Worm (Caenorhabditis elegans) whole organism, L4 larva: ENCODE data around the gene C34B4.4.

Experiments used
- D1046.2 ChIP-seq: fragments of 200-800 bp; sonication (Bioruptor generic); IDR thresholded peaks from 2 replicates; pipeline ENCODE4 v1.3.6; 2022; ENCODE audit warnings: missing genetic modification characterization, missing compliant biosample characterization
- F10B5.3 ChIP-seq: sonication (generic microtip); optimal IDR thresholded peaks from 2 replicates; lab custom pipeline; 2016; ENCODE audit warnings: mild to moderate bottlenecking, missing genetic modification characterization, missing compliant biosample characterization
- T20F7.1 ChIP-seq: fragments of 200-800 bp; sonication (Bioruptor generic); optimal IDR thresholded peaks from 2 replicates; lab custom pipeline; 2018; ENCODE audit warnings: mild to moderate bottlenecking, missing genetic modification characterization, missing compliant biosample characterization
- T26A8.4 ChIP-seq: fragments of 200-800 bp; sonication (Bioruptor generic); IDR thresholded peaks from 2 replicates; pipeline ENCODE4 v1.3.6; 2022; ENCODE audit warnings: missing genetic modification characterization, missing compliant biosample characterization
- Y105C5A.15 ChIP-seq: fragments of 200-800 bp; sonication (Bioruptor generic); IDR thresholded peaks from 2 replicates; pipeline ENCODE4 v1.3.6; 2022; ENCODE audit warnings: missing genetic modification characterization, missing compliant biosample characterization
- ZK337.2 ChIP-seq: fragments of 200-800 bp; sonication (Bioruptor generic); IDR thresholded peaks from 2 replicates; pipeline ENCODE4 v1.3.6; 2022; ENCODE audit warnings: missing genetic modification reagents, missing genetic modification characterization, missing compliant biosample characterization
- ZK546.5 ChIP-seq, 2 experiments: sonication (generic microtip); optimal IDR thresholded peaks; 2 replicates each; lab custom pipeline; 2017; ENCODE audit warnings: missing biosample characterization in 2 of 2, missing genetic modification characterization in 2 of 2
- aha-1 ChIP-seq: fragments of 150-350 bp; peaks from one replicate; lab custom pipeline; 2014; ENCODE audit warnings: missing biosample characterization, missing genetic modification characterization
- aly-2 ChIP-seq: sonication (generic microtip); optimal IDR thresholded peaks from 2 replicates; lab custom pipeline; 2018; ENCODE audit warnings: missing biosample characterization, missing genetic modification characterization
- arid-1 ChIP-seq: fragments of 200-800 bp; sonication (Bioruptor generic); conservative IDR thresholded peaks from 2 replicates; pipeline ENCODE4 v1.3.6; 2022; ENCODE audit warnings: missing genetic modification reagents, missing genetic modification characterization, missing compliant biosample characterization
- attf-4 ChIP-seq: sonication (generic microtip); optimal IDR thresholded peaks from 3 replicates; lab custom pipeline; 2017; ENCODE audit warnings: missing biosample characterization, missing genetic modification characterization
- ceh-32 ChIP-seq: sonication (generic microtip); optimal IDR thresholded peaks from 2 replicates; lab custom pipeline; 2016; ENCODE audit warnings: mild to moderate bottlenecking, missing genetic modification characterization, missing compliant biosample characterization; ENCODE audit not compliant: poor library complexity
- ces-1 ChIP-seq: fragments of 150-350 bp; sonication (generic microtip); optimal IDR thresholded peaks from 4 replicates; lab custom pipeline; 2014; ENCODE audit warnings: missing biosample characterization, missing genetic modification reagents, missing genetic modification characterization
- cey-2 ChIP-seq: sonication (generic microtip); optimal IDR thresholded peaks from 3 replicates; lab custom pipeline; 2017; ENCODE audit warnings: missing genetic modification characterization, mild to moderate bottlenecking, missing compliant biosample characterization, antibody characterized with exemption, borderline replicate concordance; ENCODE audit not compliant: insufficient read depth
- ctbp-1 ChIP-seq: fragments of 200-800 bp; sonication (Bioruptor generic); IDR thresholded peaks from 2 replicates; pipeline ENCODE4 v1.3.6; 2022; ENCODE audit warnings: missing genetic modification reagents, missing genetic modification characterization, missing compliant biosample characterization
- daf-16 ChIP-seq, 3 experiments: sonication (generic microtip); optimal IDR thresholded peaks; 2 replicates each; lab custom pipeline; 2016 to 2017; ENCODE audit warnings: missing genetic modification characterization in 3 of 3, missing genetic modification reagents in 3 of 3, mild to moderate bottlenecking in 2 of 3, missing compliant biosample characterization in 2 of 3, missing biosample characterization in 1 of 3, moderate library complexity in 1 of 3
- daf-19 ChIP-seq: fragments of 200-800 bp; sonication (Bioruptor generic); conservative IDR thresholded peaks from 2 replicates; pipeline ENCODE4 v1.3.6; 2022; ENCODE audit warnings: missing genetic modification characterization, missing compliant biosample characterization
- daf-8 ChIP-seq: fragments of 200-800 bp; sonication (Bioruptor generic); IDR thresholded peaks from 2 replicates; pipeline ENCODE4 v1.3.6; 2022; ENCODE audit warnings: missing genetic modification characterization, missing compliant biosample characterization
- egl-27 ChIP-seq: sonication (generic microtip); optimal IDR thresholded peaks from 3 replicates; lab custom pipeline; 2017; ENCODE audit warnings: missing biosample characterization, missing genetic modification reagents, missing genetic modification characterization
- fkh-10 ChIP-seq: fragments of 150-350 bp; optimal IDR thresholded peaks from 2 replicates; lab custom pipeline; 2014; ENCODE audit warnings: missing biosample characterization, missing genetic modification reagents, missing genetic modification characterization
- hif-1 ChIP-seq, 2 experiments: sonication (generic microtip); optimal IDR thresholded peaks; 2 replicates each; lab custom pipeline; 2016 to 2017; ENCODE audit warnings: missing compliant biosample characterization in 2 of 2, missing genetic modification characterization in 2 of 2, missing genetic modification reagents in 2 of 2, missing genotype in 2 of 2, mild to moderate bottlenecking in 1 of 2
- hlh-11 ChIP-seq: fragments of 200-800 bp; sonication (Bioruptor generic); optimal IDR thresholded peaks from 2 replicates; lab custom pipeline; 2018; ENCODE audit warnings: mild to moderate bottlenecking, missing genetic modification characterization, missing compliant biosample characterization
- hmg-1.1 ChIP-seq: fragments of 200-800 bp; sonication (Bioruptor generic); IDR thresholded peaks from 2 replicates; pipeline ENCODE4 v1.3.6; 2022; ENCODE audit warnings: missing genetic modification reagents, missing genetic modification characterization, missing compliant biosample characterization
- jun-1 ChIP-seq: fragments of 150-350 bp; optimal IDR thresholded peaks from 2 replicates; lab custom pipeline; 2014; ENCODE audit warnings: missing biosample characterization, missing genetic modification reagents, missing genetic modification characterization
- lin-13 ChIP-seq: fragments of 150-350 bp; optimal IDR thresholded peaks from 2 replicates; lab custom pipeline; 2014; ENCODE audit warnings: missing biosample characterization, missing genetic modification reagents, missing genetic modification characterization
- lin-15B ChIP-seq: fragments of 150-350 bp; sonication (generic microtip); optimal IDR thresholded peaks from 3 replicates; lab custom pipeline; 2014; ENCODE audit warnings: missing biosample characterization, missing genetic modification characterization
- lin-38 ChIP-seq: fragments of 200-800 bp; sonication (Bioruptor generic); IDR thresholded peaks from 2 replicates; pipeline ENCODE4 v1.3.6; 2022; ENCODE audit warnings: missing genetic modification reagents, missing genetic modification characterization, missing compliant biosample characterization
- madf-9 ChIP-seq: fragments of 200-800 bp; sonication (Bioruptor generic); conservative IDR thresholded peaks from 2 replicates; pipeline ENCODE4 v1.3.6; 2022; ENCODE audit warnings: missing genetic modification reagents, missing genetic modification characterization, missing compliant biosample characterization
- mep-1 ChIP-seq: fragments of 150-350 bp; sonication (generic microtip); optimal IDR thresholded peaks from 3 replicates; lab custom pipeline; 2014; ENCODE audit warnings: missing biosample characterization, missing genetic modification characterization
- mes-2 ChIP-seq: sonication (generic microtip); optimal IDR thresholded peaks from 2 replicates; lab custom pipeline; 2016; ENCODE audit warnings: missing genotype, mild to moderate bottlenecking, missing genetic modification characterization, missing compliant biosample characterization; ENCODE audit not compliant: poor library complexity, severe bottlenecking
- mxl-2 ChIP-seq: fragments of 200-800 bp; sonication (Bioruptor generic); conservative IDR thresholded peaks from 2 replicates; pipeline ENCODE4 v1.3.6; 2022; ENCODE audit warnings: missing genetic modification reagents, missing genetic modification characterization, missing compliant biosample characterization
- nhr-10 ChIP-seq: fragments of 150-350 bp; optimal IDR thresholded peaks from 2 replicates; lab custom pipeline; 2014; ENCODE audit warnings: missing biosample characterization, missing genetic modification characterization
- nhr-102 ChIP-seq: sonication (generic microtip); optimal IDR thresholded peaks from 2 replicates; lab custom pipeline; 2016; ENCODE audit warnings: mild to moderate bottlenecking, missing genetic modification characterization, moderate library complexity, missing compliant biosample characterization
- nhr-11 ChIP-seq: fragments of 150-350 bp; optimal IDR thresholded peaks from 2 replicates; lab custom pipeline; 2014; ENCODE audit warnings: missing biosample characterization, missing genetic modification characterization
- nhr-111 ChIP-seq: fragments of 200-800 bp; sonication (Bioruptor generic); optimal IDR thresholded peaks from 2 replicates; lab custom pipeline; 2018; ENCODE audit warnings: mild to moderate bottlenecking, missing genetic modification characterization, missing compliant biosample characterization
- nhr-25 ChIP-seq: sonication (generic microtip); optimal IDR thresholded peaks from 2 replicates; lab custom pipeline; 2017; ENCODE audit warnings: missing genetic modification characterization, mild to moderate bottlenecking, missing compliant biosample characterization, antibody characterized with exemption, moderate library complexity, borderline replicate concordance; ENCODE audit not compliant: insufficient read depth
- pha-4 ChIP-seq, 2 experiments: fragments of 150-350 bp in 1 of 2; fragments of 200-800 bp in 1 of 2; sonication (Bioruptor generic) in 1 of 2; IDR thresholded peaks in 1 of 2; optimal IDR thresholded peaks in 1 of 2; 2 replicates each; pipeline versions ENCODE4 v1.3.6 to Lab custom; 2014 to 2022; ENCODE audit warnings: missing genetic modification characterization in 2 of 2, missing genetic modification reagents in 2 of 2, missing biosample characterization in 1 of 2, missing compliant biosample characterization in 1 of 2
- sdz-12 ChIP-seq: fragments of 200-800 bp; sonication (Bioruptor generic); optimal IDR thresholded peaks from 2 replicates; lab custom pipeline; 2018; ENCODE audit warnings: mild to moderate bottlenecking, missing genetic modification characterization, missing compliant biosample characterization
- snpc-4 ChIP-seq: fragments of 150-350 bp; optimal IDR thresholded peaks from 2 replicates; lab custom pipeline; 2014; ENCODE audit warnings: missing biosample characterization, missing genetic modification characterization
- spr-3 ChIP-seq: fragments of 200-800 bp; sonication (Bioruptor generic); optimal IDR thresholded peaks from 2 replicates; lab custom pipeline; 2018; ENCODE audit warnings: mild to moderate bottlenecking, missing genetic modification characterization, missing compliant biosample characterization
- tag-97 ChIP-seq: fragments of 200-800 bp; sonication (Bioruptor generic); IDR thresholded peaks from 2 replicates; pipeline ENCODE4 v1.3.6; 2022; ENCODE audit warnings: missing genetic modification characterization, missing compliant biosample characterization
- tra-1 ChIP-seq: fragments of 200-800 bp; sonication (Bioruptor generic); IDR thresholded peaks from 2 replicates; pipeline ENCODE4 v1.3.6; 2022; ENCODE audit warnings: missing genetic modification reagents, missing genetic modification characterization, missing compliant biosample characterization
- unc-130 ChIP-seq: sonication (generic microtip); optimal IDR thresholded peaks from 2 replicates; lab custom pipeline; 2016; ENCODE audit warnings: missing genetic modification reagents, missing genetic modification characterization, missing compliant biosample characterization
- unc-39 ChIP-seq: sonication (generic microtip); optimal IDR thresholded peaks from 2 replicates; lab custom pipeline; 2017; ENCODE audit warnings: missing biosample characterization, missing genetic modification characterization
- unc-62 ChIP-seq, 3 experiments: fragments of 150-350 bp in 1 of 3; sonication (generic microtip); optimal IDR thresholded peaks in 2 of 3; peaks in 1 of 3; 1 replicate in 1 of 3; 2 replicates in 2 of 3; lab custom pipeline; 2014 to 2017; ENCODE audit warnings: missing biosample characterization in 3 of 3, missing genetic modification characterization in 3 of 3, missing genetic modification reagents in 3 of 3, missing genotype in 1 of 3
- vab-7 ChIP-seq: fragments of 200-800 bp; sonication (Bioruptor generic); IDR thresholded peaks from 2 replicates; pipeline ENCODE4 v1.3.6; 2022; ENCODE audit warnings: missing genetic modification reagents, missing genetic modification characterization, missing compliant biosample characterization
- zfp-3 ChIP-seq: fragments of 200-800 bp; sonication (Bioruptor generic); conservative IDR thresholded peaks from 2 replicates; pipeline ENCODE4 v1.3.6; 2022; ENCODE audit warnings: missing genetic modification reagents, missing genetic modification characterization, missing compliant biosample characterization

The C34B4.4 gene

ce11 chrV:13090130-13090770 lies at the start of gene C34B4.4:
TSS of gene C34B4.4 (plus strand) at chrV:13090405.
- 0 out of 2 replicates have a peak, but pooled peaks have one; percentile 46 for TF ChIP-seq tra-1 (GFP tag; lab: Robert Waterston, UW)
- TF ChIP-seq nhr-11 (tag; lab: Kevin White, UChicago): no peak
- TF ChIP-seq mxl-2 (GFP tag; lab: Robert Waterston, UW): no peak
- no peak for TF ChIP-seq arid-1 (GFP tag; lab: Robert Waterston, UW)
- TF ChIP-seq ZK546.5 (tag; optimal IDR thresholded peaks at IDR 0.05; lab: Kevin White, UChicago): no peak
- no peak for TF ChIP-seq ces-1 (GFP tag; lab: Kevin White, UChicago)
- TF ChIP-seq aha-1: peak; percentile 90
- no peak for TF ChIP-seq F10B5.3 (tag; lab: Kevin White, UChicago)
- 0 out of 2 replicates have a peak, but pooled peaks have one; percentile 42 for TF ChIP-seq ZK337.2
- TF ChIP-seq unc-130 (GFP tag; lab: Kevin White, UChicago): no peak
- no peak for TF ChIP-seq unc-39 (tag; lab: Kevin White, UChicago)
- no peak for TF ChIP-seq egl-27 (tag; lab: Kevin White, UChicago)
- no peak for TF ChIP-seq pha-4 (GFP tag; IDR thresholded peaks at IDR 0.05; lab: Robert Waterston, UW)
- TF ChIP-seq pha-4 (tag; optimal IDR thresholded peaks at IDR 0.05; lab: Kevin White, UChicago): no peak
- TF ChIP-seq hif-1 (tag; optimal IDR thresholded peaks at IDR 0.05; lab: Kevin White, UChicago): no peak
- peak; percentile 1 for TF ChIP-seq T20F7.1
- TF ChIP-seq D1046.2 (GFP tag; lab: Robert Waterston, UW): no peak
- no peak for TF ChIP-seq cey-2 (tag; lab: Kevin White, UChicago)
- no peak for TF ChIP-seq unc-62 (GFP tag; optimal IDR thresholded peaks at IDR 0.05 in 1 of 2; lab: Kevin White, UChicago)
- no peak for TF ChIP-seq unc-62 (tag; optimal IDR thresholded peaks at IDR 0.05; lab: Kevin White, UChicago)
- TF ChIP-seq vab-7: no peak
- TF ChIP-seq lin-13: no peak
- TF ChIP-seq nhr-102 (tag; lab: Kevin White, UChicago): peak; percentile 25
- TF ChIP-seq zfp-3 (GFP tag; lab: Robert Waterston, UW): no peak
- TF ChIP-seq attf-4 (tag; lab: Kevin White, UChicago): no peak
- TF ChIP-seq T26A8.4 (GFP tag; lab: Robert Waterston, UW): no peak
- no peak for TF ChIP-seq daf-8
- TF ChIP-seq nhr-10 (tag; lab: Kevin White, UChicago): peak; percentile 9
- no peak for TF ChIP-seq daf-19 (GFP tag; lab: Robert Waterston, UW)
- TF ChIP-seq mes-2 (tag; lab: Kevin White, UChicago): no peak
- TF ChIP-seq spr-3 (GFP tag; lab: Kevin White, UChicago): peak; percentile 47
- no peak for TF ChIP-seq hlh-11 (tag; lab: Kevin White, UChicago)
- TF ChIP-seq ctbp-1 (GFP tag; lab: Robert Waterston, UW): 0 out of 2 replicates have a peak, but pooled peaks have one; percentile 7
- TF ChIP-seq sdz-12 (GFP tag; lab: Kevin White, UChicago): no peak
- no peak for TF ChIP-seq lin-15B (tag; lab: Kevin White, UChicago)
- no peak for TF ChIP-seq hmg-1.1 (GFP tag; lab: Robert Waterston, UW)
- no peak for TF ChIP-seq jun-1 (tag; lab: Kevin White, UChicago)
- peak; percentile 31; the same call in 1 of the 2 replicates for TF ChIP-seq lin-38 (GFP tag; lab: Robert Waterston, UW)
- no peak for TF ChIP-seq snpc-4 (tag; lab: Kevin White, UChicago)
- TF ChIP-seq Y105C5A.15 (GFP tag; lab: Robert Waterston, UW): no peak
- no peak for TF ChIP-seq tag-97 (GFP tag; lab: Robert Waterston, UW)
- no peak for TF ChIP-seq aly-2 (tag; lab: Kevin White, UChicago)
- TF ChIP-seq ceh-32: no peak
- TF ChIP-seq mep-1: peak; percentile 4
- no peak for TF ChIP-seq nhr-25 (tag; lab: Kevin White, UChicago)
- no peak for TF ChIP-seq fkh-10
- TF ChIP-seq nhr-111 (GFP tag; lab: Kevin White, UChicago): peak; percentile 24
- no peak for TF ChIP-seq madf-9
- no peak for TF ChIP-seq daf-16 (GFP tag; optimal IDR thresholded peaks at IDR 0.05; lab: Kevin White, UChicago)
- TF ChIP-seq daf-16 (tag; optimal IDR thresholded peaks at IDR 0.05; lab: Kevin White, UChicago): peak; percentile 14
